Fruit fly (Drosophila melanogaster) whole organism, embryonic: ENCODE data around the gene Prx4.

Source experiments
- B-H2 ChIP-seq: fragments of 200-800 bp; sonication (Bioruptor generic); optimal IDR thresholded peaks from 2 replicates; lab custom pipeline; 2018; ENCODE audit warnings: missing biosample characterization, mild to moderate bottlenecking, missing genetic modification characterization
- BEAF-32 ChIP-seq: fragments of 200-800 bp; sonication (Bioruptor generic); optimal IDR thresholded peaks from 3 replicates; lab custom pipeline; 2017; ENCODE audit warnings: missing biosample characterization, missing genetic modification characterization, mild to moderate bottlenecking, moderate library complexity, missing genetic modification reagents
- CG10274 ChIP-seq: fragments of 200-800 bp; sonication (Bioruptor generic); optimal IDR thresholded peaks from 3 replicates; lab custom pipeline; 2017; ENCODE audit warnings: missing biosample characterization, mild to moderate bottlenecking, missing genetic modification characterization
- CG11504 ChIP-seq: fragments of 200-800 bp; sonication (Bioruptor generic); optimal IDR thresholded peaks from 3 replicates; lab custom pipeline; 2019; ENCODE audit warnings: missing biosample characterization, mild to moderate bottlenecking, missing genetic modification characterization, moderate library complexity
- CG1233 ChIP-seq: fragments of 200-800 bp; sonication (Bioruptor generic); optimal IDR thresholded peaks from 4 replicates; lab custom pipeline; 2018; ENCODE audit warnings: missing biosample characterization, mild to moderate bottlenecking, missing genetic modification characterization
- CG12391 ChIP-seq: fragments of 200-800 bp; sonication (Bioruptor generic); optimal IDR thresholded peaks from 3 replicates; lab custom pipeline; 2018; ENCODE audit warnings: missing biosample characterization, mild to moderate bottlenecking, missing genetic modification characterization, moderate library complexity
- CG13624 ChIP-seq: fragments of 200-800 bp; sonication (Bioruptor generic); optimal IDR thresholded peaks from 2 replicates; lab custom pipeline; 2016; ENCODE audit warnings: missing biosample characterization, missing genetic modification characterization
- CG15269 ChIP-seq: fragments of 200-800 bp; sonication (Bioruptor generic); optimal IDR thresholded peaks from 2 replicates; lab custom pipeline; 2018; ENCODE audit warnings: missing biosample characterization, mild to moderate bottlenecking, missing genetic modification characterization, moderate library complexity
- CG15479 ChIP-seq: fragments of 200-800 bp; sonication (Bioruptor generic); optimal IDR thresholded peaks from 3 replicates; lab custom pipeline; 2019; ENCODE audit warnings: missing biosample characterization, mild to moderate bottlenecking, missing genetic modification characterization, moderate library complexity
- CG1792 ChIP-seq: fragments of 200-800 bp; sonication (Bioruptor generic); optimal IDR thresholded peaks from 2 replicates; lab custom pipeline; 2016; ENCODE audit warnings: missing biosample characterization, missing genetic modification characterization
- CG18011 ChIP-seq: fragments of 200-800 bp; sonication (Bioruptor generic); optimal IDR thresholded peaks from 2 replicates; lab custom pipeline; 2017; ENCODE audit warnings: missing biosample characterization, missing genetic modification characterization, mild to moderate bottlenecking, moderate library complexity, missing genotype
- CG2678 ChIP-seq: fragments of 200-800 bp; sonication (Bioruptor generic); optimal IDR thresholded peaks from 3 replicates; lab custom pipeline; 2019; ENCODE audit warnings: missing biosample characterization, mild to moderate bottlenecking, missing genetic modification characterization, moderate library complexity
- CG31224 ChIP-seq: fragments of 200-800 bp; sonication (Bioruptor generic); IDR thresholded peaks from 2 replicates; pipeline ENCODE4 v1.3.6; 2022; ENCODE audit warnings: missing biosample characterization, missing genetic modification characterization
- CG3407 ChIP-seq: fragments of 200-800 bp; sonication (Bioruptor generic); optimal IDR thresholded peaks from 2 replicates; lab custom pipeline; 2018; ENCODE audit warnings: missing biosample characterization, mild to moderate bottlenecking, missing genetic modification characterization
- CG4617 ChIP-seq: fragments of 200-800 bp; sonication (Bioruptor generic); optimal IDR thresholded peaks from 3 replicates; lab custom pipeline; 2016; ENCODE audit warnings: missing biosample characterization, missing genetic modification characterization, borderline replicate concordance
- CG4730 ChIP-seq: fragments of 200-800 bp; sonication (Bioruptor generic); IDR thresholded peaks from 2 replicates; pipeline ENCODE4 v1.3.6; 2022; ENCODE audit warnings: missing biosample characterization, missing genetic modification characterization
- CG6765 ChIP-seq: fragments of 200-800 bp; sonication (Bioruptor generic); optimal IDR thresholded peaks from 3 replicates; lab custom pipeline; 2017; ENCODE audit warnings: missing biosample characterization, mild to moderate bottlenecking, missing genetic modification characterization
- CG9609 ChIP-seq: fragments of 200-800 bp; sonication (Bioruptor generic); optimal IDR thresholded peaks from 3 replicates; lab custom pipeline; 2016; ENCODE audit warnings: missing biosample characterization, missing genetic modification characterization
- CG9876 ChIP-seq: fragments of 200-800 bp; sonication (Bioruptor generic); optimal IDR thresholded peaks from 2 replicates; lab custom pipeline; 2016; ENCODE audit warnings: missing biosample characterization, missing genetic modification characterization
- Hmx ChIP-seq: fragments of 200-800 bp; sonication (Bioruptor generic); optimal IDR thresholded peaks from 2 replicates; lab custom pipeline; 2016; ENCODE audit warnings: missing biosample characterization, missing genetic modification characterization
- Lhr ChIP-seq: fragments of 200-800 bp; sonication (Bioruptor generic); optimal IDR thresholded peaks from 3 replicates; lab custom pipeline; 2017; ENCODE audit warnings: mild to moderate bottlenecking, missing biosample characterization, missing genetic modification reagents, missing genetic modification characterization
- Lpt ChIP-seq: fragments of >200 bp; optimal IDR thresholded peaks from 2 replicates; lab custom pipeline; 2018; ENCODE audit warnings: missing biosample characterization, missing genetic modification characterization
- Max ChIP-seq: fragments of 200-800 bp; sonication (Bioruptor generic); optimal IDR thresholded peaks from 2 replicates; lab custom pipeline; 2016; ENCODE audit warnings: missing biosample characterization, mild to moderate bottlenecking, missing genetic modification characterization
- Myb ChIP-seq: fragments of 200-800 bp; sonication (Bioruptor generic); optimal IDR thresholded peaks from 2 replicates; lab custom pipeline; 2016; ENCODE audit warnings: missing biosample characterization, missing genetic modification characterization
- Rfx ChIP-seq: fragments of 200-800 bp; sonication (Bioruptor generic); IDR thresholded peaks from 2 replicates; pipeline ENCODE4 v1.3.6; 2022; ENCODE audit warnings: missing biosample characterization, missing genetic modification characterization
- Scr ChIP-seq: fragments of 200-800 bp; sonication (Bioruptor generic); IDR thresholded peaks from 2 replicates; pipeline ENCODE4 v1.3.6; 2022; ENCODE audit warnings: missing biosample characterization, missing genetic modification characterization; ENCODE audit not compliant: partially characterized antibody
- Sry-β ChIP-seq: fragments of 200-800 bp; sonication (Bioruptor generic); optimal IDR thresholded peaks from 2 replicates; lab custom pipeline; 2018; ENCODE audit warnings: missing biosample characterization, mild to moderate bottlenecking, missing genetic modification characterization, moderate library complexity
- ab ChIP-seq: fragments of 200-800 bp; sonication (Bioruptor generic); optimal IDR thresholded peaks from 2 replicates; lab custom pipeline; 2016; ENCODE audit warnings: missing biosample characterization, missing genetic modification characterization
- btn ChIP-seq: fragments of 200-800 bp; sonication (Bioruptor generic); optimal IDR thresholded peaks from 2 replicates; lab custom pipeline; 2016; ENCODE audit warnings: missing biosample characterization, missing genetic modification characterization
- caup ChIP-seq: fragments of 200-800 bp; sonication (Bioruptor generic); optimal IDR thresholded peaks from 3 replicates; lab custom pipeline; 2017; ENCODE audit warnings: missing biosample characterization, mild to moderate bottlenecking, missing genetic modification characterization, moderate library complexity; ENCODE audit not compliant: severe bottlenecking
- da ChIP-seq: fragments of 200-800 bp; sonication (Bioruptor generic); optimal IDR thresholded peaks from 2 replicates; lab custom pipeline; 2016; ENCODE audit warnings: missing biosample characterization, missing genetic modification characterization
- dan ChIP-seq: fragments of 200-800 bp; sonication (Bioruptor generic); IDR thresholded peaks from 2 replicates; pipeline ENCODE4 v1.3.6; 2022; ENCODE audit warnings: missing biosample characterization, missing genetic modification characterization
- fd102C ChIP-seq: fragments of 200-800 bp; sonication (Bioruptor generic); optimal IDR thresholded peaks from 2 replicates; lab custom pipeline; 2018; ENCODE audit warnings: missing biosample characterization, mild to moderate bottlenecking, missing genetic modification characterization, moderate library complexity
- gro ChIP-seq: fragments of 200-800 bp; sonication (Bioruptor generic); optimal IDR thresholded peaks from 2 replicates; lab custom pipeline; 2016; ENCODE audit warnings: missing biosample characterization, missing genetic modification characterization
- ind ChIP-seq: fragments of 200-800 bp; sonication (Bioruptor generic); optimal IDR thresholded peaks from 3 replicates; lab custom pipeline; 2016; ENCODE audit warnings: missing biosample characterization, missing genetic modification characterization
- kni ChIP-seq: fragments of 200-800 bp; sonication (Bioruptor generic); optimal IDR thresholded peaks from 3 replicates; lab custom pipeline; 2017; ENCODE audit warnings: mild to moderate bottlenecking, missing biosample characterization, missing genetic modification reagents, missing genetic modification characterization
- lab ChIP-seq: fragments of 200-800 bp; sonication (Bioruptor generic); optimal IDR thresholded peaks from 3 replicates; lab custom pipeline; 2017; ENCODE audit warnings: missing biosample characterization, missing genetic modification characterization, mild to moderate bottlenecking, moderate library complexity, missing genetic modification reagents
- nom ChIP-seq: fragments of 200-800 bp; sonication (Bioruptor generic); optimal IDR thresholded peaks from 2 replicates; lab custom pipeline; 2017; ENCODE audit warnings: missing biosample characterization, missing genetic modification characterization, mild to moderate bottlenecking, moderate library complexity, missing genetic modification reagents
- slbo ChIP-seq: fragments of 200-800 bp; sonication (Bioruptor generic); IDR thresholded peaks from 2 replicates; pipeline ENCODE4 v1.3.6; 2022; ENCODE audit warnings: missing biosample characterization, missing genetic modification characterization
- sqz ChIP-seq: fragments of 200-800 bp; sonication (Bioruptor generic); optimal IDR thresholded peaks from 3 replicates; lab custom pipeline; 2018; ENCODE audit warnings: missing biosample characterization, mild to moderate bottlenecking, missing genetic modification characterization
- tap ChIP-seq: fragments of 200-800 bp; optimal IDR thresholded peaks from 3 replicates; lab custom pipeline; 2019; ENCODE audit warnings: missing biosample characterization, mild to moderate bottlenecking, missing genetic modification characterization, moderate library complexity
- trh ChIP-seq: fragments of 200-800 bp; sonication (Bioruptor generic); optimal IDR thresholded peaks from 2 replicates; lab custom pipeline; 2016; ENCODE audit warnings: missing biosample characterization, missing genetic modification characterization
- wdn ChIP-seq: fragments of 200-800 bp; sonication (Bioruptor generic); IDR thresholded peaks from 2 replicates; pipeline ENCODE4 v1.3.6; 2022; ENCODE audit warnings: missing biosample characterization, missing genetic modification characterization
- zf30C ChIP-seq: fragments of 200-800 bp; sonication (Bioruptor generic); optimal IDR thresholded peaks from 3 replicates; lab custom pipeline; 2018; ENCODE audit warnings: missing biosample characterization, mild to moderate bottlenecking, missing genetic modification characterization

The Prx4 gene

DNA sequence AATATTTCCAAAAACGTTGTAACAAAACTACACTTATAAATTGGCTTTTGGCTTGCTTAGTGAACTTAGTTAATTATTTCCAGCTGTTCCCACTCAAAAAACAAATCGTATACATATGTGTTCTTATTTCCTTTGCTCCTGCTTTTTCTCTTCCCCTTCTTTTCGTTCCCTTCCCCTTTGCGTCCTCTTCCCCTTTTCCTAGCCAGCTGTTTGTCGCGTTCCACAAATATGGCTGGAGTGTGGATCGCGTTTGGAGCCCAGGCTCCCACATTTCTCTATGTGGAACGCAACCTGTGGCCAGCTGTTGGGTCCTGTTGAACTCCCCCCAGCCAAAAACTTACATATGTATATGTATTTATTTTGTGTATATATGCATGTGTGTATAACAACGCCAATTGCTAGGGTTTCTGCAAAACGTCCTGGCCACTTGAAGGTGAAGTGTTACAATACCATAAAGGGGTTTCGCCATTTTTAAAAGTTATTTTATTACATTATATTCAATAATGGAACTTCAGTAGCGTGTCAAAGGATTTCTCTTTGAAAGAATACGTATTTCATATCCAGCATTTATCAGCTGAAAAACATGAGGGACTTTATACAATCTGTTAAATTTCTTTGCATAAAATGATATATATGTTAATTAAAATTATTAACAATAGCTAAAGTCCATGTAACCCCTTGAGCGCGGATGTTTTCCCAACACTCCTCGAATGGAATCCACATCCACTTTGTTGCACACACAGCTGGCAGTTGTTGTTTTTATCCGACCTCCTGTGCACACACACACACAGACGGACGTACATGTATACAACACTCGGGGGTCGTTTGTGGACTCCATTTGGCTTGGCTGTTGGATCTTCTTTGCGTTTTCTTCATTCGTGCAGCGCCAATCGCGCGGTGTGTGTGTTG, 29.8 kb downstream of the Prx4 start (continued):
- TF ChIP-seq kni (GFP tag; lab: Kevin White, UChicago): no peak
- TF ChIP-seq nom: peak; percentile 19
- TF ChIP-seq Sry-β (GFP tag; lab: Kevin White, UChicago): no peak
- peak; percentile 25 for TF ChIP-seq CG12391 (tag; lab: Kevin White, UChicago)
- no peak for TF ChIP-seq ab (GFP tag; lab: Kevin White, UChicago)
- no peak for TF ChIP-seq Hmx (GFP tag; lab: Kevin White, UChicago)
- no peak for TF ChIP-seq B-H2 (GFP tag; lab: Kevin White, UChicago)
- TF ChIP-seq CG18011 (GFP tag; lab: Kevin White, UChicago): no peak
- no peak for TF ChIP-seq Scr (GFP tag; lab: Robert Waterston, UW)
- peak; percentile 47 for TF ChIP-seq lab
- no peak for TF ChIP-seq CG4730
- no peak for TF ChIP-seq tap
- TF ChIP-seq dan: no peak
- TF ChIP-seq CG2678: peak; percentile 29
- TF ChIP-seq CG6765 (GFP tag; lab: Kevin White, UChicago): peak; percentile 44
- no peak for TF ChIP-seq CG13624 (GFP tag; lab: Kevin White, UChicago)
- TF ChIP-seq fd102C (GFP tag; lab: Kevin White, UChicago): no peak
- no peak for TF ChIP-seq wdn
- TF ChIP-seq Rfx (GFP tag; lab: Robert Waterston, UW): no peak
- TF ChIP-seq CG15479: peak; percentile 29
- no peak for TF ChIP-seq CG31224 (GFP tag; lab: Robert Waterston, UW)
- no peak for TF ChIP-seq CG3407 (GFP tag; lab: Kevin White, UChicago)
- TF ChIP-seq CG4617 (GFP tag; lab: Kevin White, UChicago): no peak
- peak; percentile 41 for TF ChIP-seq zf30C (GFP tag; lab: Kevin White, UChicago)
- no peak for TF ChIP-seq btn (GFP tag; lab: Kevin White, UChicago)
- no peak for TF ChIP-seq ind (GFP tag; lab: Kevin White, UChicago)
- no peak for TF ChIP-seq CG1233
- TF ChIP-seq BEAF-32: no peak
- no peak for TF ChIP-seq da
- TF ChIP-seq CG9609 (GFP tag; lab: Kevin White, UChicago): no peak
- TF ChIP-seq Lhr (GFP tag; lab: Kevin White, UChicago): no peak
- peak; percentile 10 for TF ChIP-seq caup (GFP tag; lab: Kevin White, UChicago)
- no peak for TF ChIP-seq gro
- TF ChIP-seq CG11504 (tag; lab: Kevin White, UChicago): peak; percentile 14
- TF ChIP-seq CG1792 (GFP tag; lab: Kevin White, UChicago): no peak
- TF ChIP-seq Lpt (GFP tag; lab: Kevin White, UChicago): no peak
- no peak for TF ChIP-seq Max (GFP tag; lab: Kevin White, UChicago)
- no peak for TF ChIP-seq CG9876 (GFP tag; lab: Kevin White, UChicago)
- TF ChIP-seq sqz: no peak
- no peak for TF ChIP-seq slbo (GFP tag; lab: Robert Waterston, UW)
- no peak for TF ChIP-seq Myb (GFP tag; lab: Kevin White, UChicago)
- no peak for TF ChIP-seq CG15269 (tag; lab: Kevin White, UChicago)
- TF ChIP-seq trh (GFP tag; lab: Kevin White, UChicago): no peak
- TF ChIP-seq CG10274 (GFP tag; lab: Kevin White, UChicago): no peak
